Fruit fly (Drosophila melanogaster) whole organism, embryonic: ENCODE measurements around the gene kirre.

Experiments used
- CG11695 ChIP-seq: fragments of 200-800 bp; sonication (Bioruptor generic); IDR thresholded peaks from 3 replicates; pipeline ENCODE4 v1.3.6; 2022; ENCODE audit warnings: missing biosample characterization, missing genetic modification characterization
- CG13123 ChIP-seq: fragments of 200-800 bp; sonication (Bioruptor generic); optimal IDR thresholded peaks from 2 replicates; lab custom pipeline; 2016; ENCODE audit warnings: missing biosample characterization, missing genetic modification characterization
- CG13775 ChIP-seq: fragments of 200-800 bp; sonication (Bioruptor generic); optimal IDR thresholded peaks from 3 replicates; lab custom pipeline; 2017; ENCODE audit warnings: missing biosample characterization, mild to moderate bottlenecking, missing genetic modification characterization
- CG14014 ChIP-seq: fragments of 200-800 bp; sonication (Bioruptor generic); IDR thresholded peaks from 2 replicates; pipeline ENCODE4 v1.3.6; 2022; ENCODE audit warnings: missing biosample characterization, missing genetic modification characterization
- CG1529 ChIP-seq: fragments of 200-800 bp; sonication (Bioruptor generic); optimal IDR thresholded peaks from 3 replicates; lab custom pipeline; 2018; ENCODE audit warnings: missing biosample characterization, missing genetic modification characterization
- CG16779 ChIP-seq: fragments of 200-800 bp; sonication (Bioruptor generic); IDR thresholded peaks from 2 replicates; pipeline ENCODE4 v1.3.6; 2022; ENCODE audit warnings: missing biosample characterization, missing genetic modification characterization
- CG16813 ChIP-seq: fragments of 200-800 bp; sonication (Bioruptor generic); IDR thresholded peaks from 3 replicates; pipeline ENCODE4 v1.3.6; 2022; ENCODE audit warnings: missing biosample characterization, missing genetic modification characterization; ENCODE audit not compliant: partially characterized antibody
- CG18764 ChIP-seq: fragments of 200-800 bp; sonication (Bioruptor generic); optimal IDR thresholded peaks from 3 replicates; lab custom pipeline; 2016; ENCODE audit warnings: missing biosample characterization, missing genetic modification characterization
- CG2202 ChIP-seq: fragments of 200-800 bp; sonication (Bioruptor generic); optimal IDR thresholded peaks from 2 replicates; lab custom pipeline; 2018; ENCODE audit warnings: missing biosample characterization, mild to moderate bottlenecking, missing genetic modification characterization
- CG31365 ChIP-seq: fragments of 200-800 bp; sonication (Bioruptor generic); optimal IDR thresholded peaks from 2 replicates; lab custom pipeline; 2018; ENCODE audit warnings: missing biosample characterization, mild to moderate bottlenecking, missing genetic modification characterization
- CG31388 ChIP-seq: fragments of 200-800 bp; sonication (Bioruptor generic); optimal IDR thresholded peaks from 2 replicates; lab custom pipeline; 2016; ENCODE audit warnings: missing biosample characterization, missing genetic modification characterization
- CG3163 ChIP-seq: fragments of 200-800 bp; sonication (Bioruptor generic); optimal IDR thresholded peaks from 3 replicates; lab custom pipeline; 2016; ENCODE audit warnings: missing biosample characterization, missing genetic modification characterization
- CG42726 ChIP-seq: fragments of 200-800 bp; sonication (Bioruptor generic); IDR thresholded peaks from 2 replicates; pipeline ENCODE4 v1.3.6; 2022; ENCODE audit warnings: missing biosample characterization, missing genetic modification characterization; ENCODE audit not compliant: partially characterized antibody
- CG4360 ChIP-seq: fragments of 200-800 bp; sonication (Bioruptor generic); IDR thresholded peaks from 2 replicates; pipeline ENCODE4 v1.3.6; 2022; ENCODE audit warnings: missing biosample characterization, missing genetic modification characterization
- CG4404 ChIP-seq: fragments of 200-800 bp; sonication (Bioruptor generic); IDR thresholded peaks from 2 replicates; pipeline ENCODE4 v1.3.6; 2022; ENCODE audit warnings: missing biosample characterization, missing genetic modification characterization
- CG4730 ChIP-seq: fragments of 200-800 bp; sonication (Bioruptor generic); IDR thresholded peaks from 2 replicates; pipeline ENCODE4 v1.3.6; 2022; ENCODE audit warnings: missing biosample characterization, missing genetic modification characterization
- CG6272 ChIP-seq: fragments of 200-800 bp; sonication (Bioruptor generic); IDR thresholded peaks from 2 replicates; pipeline ENCODE4 v1.3.6; 2022; ENCODE audit warnings: missing biosample characterization, missing genetic modification characterization
- CG6654 ChIP-seq: fragments of 200-800 bp; sonication (Bioruptor generic); optimal IDR thresholded peaks from 2 replicates; lab custom pipeline; 2017; ENCODE audit warnings: missing biosample characterization, mild to moderate bottlenecking, missing genetic modification characterization
- CG6689 ChIP-seq: fragments of 200-800 bp; sonication (Bioruptor generic); IDR thresholded peaks from 2 replicates; pipeline ENCODE4 v1.3.6; 2022; ENCODE audit warnings: missing biosample characterization, missing genetic modification characterization
- CG7556 ChIP-seq: fragments of 200-800 bp; sonication (Bioruptor generic); optimal IDR thresholded peaks from 2 replicates; lab custom pipeline; 2017; ENCODE audit warnings: missing biosample characterization, mild to moderate bottlenecking, missing genetic modification characterization
- CG8478 ChIP-seq: fragments of >200 bp; optimal IDR thresholded peaks from 2 replicates; lab custom pipeline; 2018
- CG9876 ChIP-seq: fragments of 200-800 bp; sonication (Bioruptor generic); optimal IDR thresholded peaks from 2 replicates; lab custom pipeline; 2016; ENCODE audit warnings: missing biosample characterization, missing genetic modification characterization
- Ets97D ChIP-seq: fragments of 200-800 bp; sonication (Bioruptor generic); optimal IDR thresholded peaks from 3 replicates; lab custom pipeline; 2016; ENCODE audit warnings: missing biosample characterization, missing genetic modification characterization
- Fer1 ChIP-seq: fragments of 200-800 bp; sonication (Bioruptor generic); optimal IDR thresholded peaks from 2 replicates; lab custom pipeline; 2017; ENCODE audit warnings: missing biosample characterization, mild to moderate bottlenecking, missing genetic modification characterization
- GATAe ChIP-seq: fragments of 200-800 bp; sonication (Bioruptor generic); conservative IDR thresholded peaks from 2 replicates; pipeline ENCODE4 v1.3.6; 2022; ENCODE audit warnings: missing biosample characterization, missing genetic modification characterization
- H15 ChIP-seq: fragments of 200-800 bp; sonication (Bioruptor generic); IDR thresholded peaks from 3 replicates; pipeline ENCODE4 v1.3.6; 2022; ENCODE audit warnings: missing biosample characterization, missing genetic modification characterization
- H2.0 ChIP-seq: fragments of 200-800 bp; sonication (Bioruptor generic); IDR thresholded peaks from 2 replicates; pipeline ENCODE4 v1.3.6; 2022; ENCODE audit warnings: missing biosample characterization, missing genetic modification characterization
- Hsf ChIP-seq: fragments of 200-800 bp; sonication (Bioruptor generic); optimal IDR thresholded peaks from 3 replicates; lab custom pipeline; 2016; ENCODE audit warnings: missing biosample characterization, missing genetic modification characterization
- Myb ChIP-seq: fragments of 200-800 bp; sonication (Bioruptor generic); optimal IDR thresholded peaks from 2 replicates; lab custom pipeline; 2016; ENCODE audit warnings: missing biosample characterization, missing genetic modification characterization
- NK7.1 ChIP-seq: fragments of 200-800 bp; sonication (Bioruptor generic); optimal IDR thresholded peaks from 3 replicates; lab custom pipeline; 2016; ENCODE audit warnings: missing biosample characterization, missing genetic modification characterization
- Nf-YA ChIP-seq: fragments of 200-800 bp; sonication (Bioruptor generic); IDR thresholded peaks from 2 replicates; pipeline ENCODE4 v1.3.6; 2022; ENCODE audit warnings: missing biosample characterization, missing genetic modification characterization
- Nf-YB ChIP-seq: fragments of 200-800 bp; sonication (Bioruptor generic); optimal IDR thresholded peaks from 3 replicates; lab custom pipeline; 2019; ENCODE audit warnings: missing biosample characterization, mild to moderate bottlenecking, missing genetic modification characterization, moderate library complexity
- Usf ChIP-seq: fragments of 200-800 bp; sonication (Bioruptor generic); optimal IDR thresholded peaks from 2 replicates; lab custom pipeline; 2017; ENCODE audit warnings: missing genotype, missing biosample characterization, missing genetic modification characterization
- amos ChIP-seq: fragments of 200-800 bp; sonication (Bioruptor generic); IDR thresholded peaks from 2 replicates; pipeline ENCODE4 v1.3.6; 2022; ENCODE audit warnings: missing biosample characterization, missing genetic modification characterization; ENCODE audit not compliant: partially characterized antibody
- chif ChIP-seq, 2 experiments: fragments of 200-800 bp; sonication (Bioruptor generic); optimal IDR thresholded peaks; 3 replicates each; lab custom pipeline; 2016; ENCODE audit warnings: missing biosample characterization in 2 of 2, missing genetic modification characterization in 2 of 2
- chinmo ChIP-seq: fragments of 200-800 bp; sonication (Bioruptor generic); IDR thresholded peaks from 4 replicates; pipeline ENCODE4 v1.3.6; 2022; ENCODE audit warnings: missing biosample characterization, missing genetic modification characterization; ENCODE audit not compliant: partially characterized antibody
- croc ChIP-seq: fragments of 200-800 bp; sonication (Bioruptor generic); conservative IDR thresholded peaks from 3 replicates; pipeline ENCODE4 v1.3.6; 2022; ENCODE audit warnings: missing biosample characterization, missing genetic modification characterization
- da ChIP-seq: fragments of 200-800 bp; sonication (Bioruptor generic); optimal IDR thresholded peaks from 2 replicates; lab custom pipeline; 2016; ENCODE audit warnings: missing biosample characterization, missing genetic modification characterization
- dpn ChIP-seq, 2 experiments: fragments of 200-800 bp; sonication (Bioruptor generic); optimal IDR thresholded peaks; 3 replicates each; lab custom pipeline; 2016; ENCODE audit warnings: missing biosample characterization in 2 of 2, missing genetic modification characterization in 2 of 2
- eve ChIP-seq, 2 experiments: fragments of >200 bp; optimal IDR thresholded peaks; 2 replicates each; lab custom pipeline; 2017; ENCODE audit warnings: missing biosample characterization in 2 of 2, missing genetic modification characterization in 2 of 2
- fu2 ChIP-seq: fragments of 200-800 bp; sonication (Bioruptor generic); optimal IDR thresholded peaks from 2 replicates; lab custom pipeline; 2016; ENCODE audit warnings: missing biosample characterization, missing genetic modification characterization
- gem ChIP-seq: fragments of 200-800 bp; sonication (Bioruptor generic); optimal IDR thresholded peaks from 2 replicates; lab custom pipeline; 2019; ENCODE audit warnings: missing biosample characterization, mild to moderate bottlenecking, missing genetic modification characterization, moderate library complexity
- h ChIP-seq: fragments of >200 bp; optimal IDR thresholded peaks from 2 replicates; lab custom pipeline; 2017
- insv ChIP-seq, 2 experiments: fragments of 200-800 bp; sonication (Bioruptor generic); optimal IDR thresholded peaks; 3 replicates each; lab custom pipeline; 2016 to 2018; ENCODE audit warnings: missing biosample characterization in 2 of 2, missing genetic modification characterization in 2 of 2
- jumu ChIP-seq: fragments of 200-800 bp; sonication (Bioruptor generic); optimal IDR thresholded peaks from 3 replicates; lab custom pipeline; 2016; ENCODE audit warnings: missing biosample characterization, missing genetic modification characterization
- kni ChIP-seq: fragments of 200-800 bp; sonication (Bioruptor generic); optimal IDR thresholded peaks from 3 replicates; lab custom pipeline; 2017; ENCODE audit warnings: mild to moderate bottlenecking, missing biosample characterization, missing genetic modification reagents, missing genetic modification characterization
- nau ChIP-seq: fragments of 200-800 bp; sonication (Bioruptor generic); optimal IDR thresholded peaks from 3 replicates; lab custom pipeline; 2017; ENCODE audit warnings: missing biosample characterization, mild to moderate bottlenecking, missing genetic modification characterization, missing genetic modification reagents
- pros ChIP-seq: fragments of 200-800 bp; sonication (Bioruptor generic); optimal IDR thresholded peaks from 3 replicates; lab custom pipeline; 2019; ENCODE audit warnings: missing biosample characterization, mild to moderate bottlenecking, missing genetic modification characterization, moderate library complexity
- pzg ChIP-seq: fragments of 200-800 bp; sonication (Bioruptor generic); optimal IDR thresholded peaks from 3 replicates; lab custom pipeline; 2018; ENCODE audit warnings: missing biosample characterization, mild to moderate bottlenecking, missing genetic modification characterization, moderate library complexity
- so ChIP-seq: fragments of 200-800 bp; sonication (Bioruptor generic); IDR thresholded peaks from 3 replicates; pipeline ENCODE4 v1.3.6; 2022; ENCODE audit warnings: missing biosample characterization, missing genetic modification characterization
- tna ChIP-seq: fragments of 200-800 bp; sonication (Bioruptor generic); IDR thresholded peaks from 2 replicates; pipeline ENCODE4 v1.3.6; 2022; ENCODE audit warnings: missing biosample characterization, missing genetic modification characterization; ENCODE audit not compliant: partially characterized antibody
- usp ChIP-seq: fragments of >200 bp; optimal IDR thresholded peaks from 2 replicates; lab custom pipeline; 2017; ENCODE audit warnings: missing biosample characterization, missing genetic modification characterization

The kirre gene

DNA sequence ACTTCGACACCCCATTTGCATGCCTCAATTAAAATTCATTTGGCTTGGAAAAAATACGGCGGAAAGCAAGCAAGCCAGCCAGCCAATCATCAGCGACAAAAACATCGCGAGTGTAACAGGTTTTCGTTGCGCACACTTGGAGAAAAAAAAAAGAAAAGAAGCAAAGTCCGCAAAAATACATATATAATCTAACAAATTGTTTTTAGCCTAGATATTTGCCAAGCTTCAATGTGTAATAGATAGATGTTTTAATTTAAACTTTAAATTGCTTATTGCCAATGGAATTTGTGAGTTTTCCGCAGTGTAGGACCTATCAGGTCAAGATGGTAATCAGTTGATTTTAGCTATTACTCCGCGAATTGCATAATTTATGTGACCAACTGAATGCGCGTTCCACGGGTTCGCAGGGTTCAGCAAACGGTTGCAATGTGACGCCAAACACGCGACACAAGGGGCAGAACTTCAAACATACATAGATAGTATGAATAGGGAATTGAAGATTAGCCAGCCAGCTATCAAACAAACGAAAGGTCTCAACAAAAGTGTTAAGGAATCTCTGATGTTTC, 46.5 kb downstream of the kirre start (continued):
- no peak for TF ChIP-seq pros (GFP tag; lab: Kevin White, UChicago)
- TF ChIP-seq insv (GFP tag; optimal IDR thresholded peaks at IDR 0.05; lab: Kevin White, UChicago), result no peak
- TF ChIP-seq croc (GFP tag; lab: Robert Waterston, UW), result peak; percentile 70
- TF ChIP-seq CG4360 (GFP tag; lab: Robert Waterston, UW), result peak; percentile 51
- TF ChIP-seq CG16813 (GFP tag; lab: Robert Waterston, UW), result no peak
- TF ChIP-seq so (GFP tag; lab: Robert Waterston, UW), result peak; percentile 90
- TF ChIP-seq Nf-YB (GFP tag; lab: Kevin White, UChicago), result peak; percentile 76
- TF ChIP-seq kni (GFP tag; lab: Kevin White, UChicago), result no peak
- peak; percentile 81 for TF ChIP-seq CG18764 (GFP tag; lab: Kevin White, UChicago)
- no peak for TF ChIP-seq usp (GFP tag; lab: Kevin White, UChicago)
- peak; percentile 92 for TF ChIP-seq gem (tag; lab: Kevin White, UChicago)
- no peak for TF ChIP-seq CG8478 (lab: Kevin White, UChicago)
- peak; percentile 83 for TF ChIP-seq jumu (GFP tag; lab: Kevin White, UChicago)
- TF ChIP-seq CG6654 (GFP tag; lab: Kevin White, UChicago), result peak; percentile 43
- TF ChIP-seq CG9876 (GFP tag; lab: Kevin White, UChicago), result peak; percentile 81
- peak; percentile 64 for TF ChIP-seq CG3163
- TF ChIP-seq NK7.1 (GFP tag; lab: Kevin White, UChicago), result peak; percentile 68
- peak; percentile 67 for TF ChIP-seq CG31388 (GFP tag; lab: Kevin White, UChicago)
- TF ChIP-seq CG11695 (GFP tag; lab: Robert Waterston, UW), result peak; percentile 92
- TF ChIP-seq chif (GFP tag; optimal IDR thresholded peaks at IDR 0.05; lab: Kevin White, UChicago), result peak; percentile 85 to 89
- TF ChIP-seq Fer1 (GFP tag; lab: Kevin White, UChicago), result peak; percentile 89
- TF ChIP-seq da (GFP tag; lab: Kevin White, UChicago), result peak; percentile 61
- TF ChIP-seq pzg (GFP tag; lab: Kevin White, UChicago), result peak; percentile 5
- peak; percentile 78 for TF ChIP-seq CG13123 (GFP tag; lab: Kevin White, UChicago)
- TF ChIP-seq CG42726 (GFP tag; lab: Robert Waterston, UW), result no peak
- TF ChIP-seq CG13775, result peak; percentile 76
- peak; percentile 60 for TF ChIP-seq Ets97D (GFP tag; lab: Kevin White, UChicago)
- peak; percentile 76 for TF ChIP-seq CG4404 (GFP tag; lab: Robert Waterston, UW)
- TF ChIP-seq H2.0 (GFP tag; lab: Robert Waterston, UW), result peak; percentile 89
- peak; percentile 72 for TF ChIP-seq fu2 (GFP tag; lab: Kevin White, UChicago)
- TF ChIP-seq H15 (GFP tag; lab: Robert Waterston, UW), result peak; percentile 90
- TF ChIP-seq chinmo, result no peak
- TF ChIP-seq CG14014 (GFP tag; lab: Robert Waterston, UW), result peak; percentile 93
- TF ChIP-seq CG6689 (GFP tag; lab: Robert Waterston, UW), result peak; percentile 91
- TF ChIP-seq CG7556 (GFP tag; lab: Kevin White, UChicago), result peak; percentile 59
- TF ChIP-seq Usf (GFP tag; lab: Kevin White, UChicago), result peak; percentile 35
- peak; percentile 89 for TF ChIP-seq CG16779 (GFP tag; lab: Robert Waterston, UW)
- peak; percentile 87 to 89 for TF ChIP-seq dpn (GFP tag; optimal IDR thresholded peaks at IDR 0.05; lab: Kevin White, UChicago)
- TF ChIP-seq nau (GFP tag; lab: Kevin White, UChicago), result peak; percentile 68
- TF ChIP-seq amos (GFP tag; lab: Robert Waterston, UW), result no peak
- peak in 1 of 2 experiments; percentile 88 for TF ChIP-seq eve (GFP tag; optimal IDR thresholded peaks at IDR 0.05; lab: Kevin White, UChicago)
- peak; percentile 63 for TF ChIP-seq Myb
- TF ChIP-seq CG31365 (tag; lab: Kevin White, UChicago), result peak; percentile 55
- peak; percentile 91 for TF ChIP-seq Hsf
- peak; percentile 78 for TF ChIP-seq GATAe (GFP tag; lab: Robert Waterston, UW)
- TF ChIP-seq h (lab: Kevin White, UChicago), result no peak
- TF ChIP-seq CG1529 (GFP tag; lab: Kevin White, UChicago), result peak; percentile 50
- TF ChIP-seq tna (GFP tag; lab: Robert Waterston, UW), result no peak
- peak; percentile 86 for TF ChIP-seq Nf-YA (GFP tag; lab: Robert Waterston, UW)
- peak; percentile 89 for TF ChIP-seq CG4730
- TF ChIP-seq CG6272 (GFP tag; lab: Robert Waterston, UW), result peak; percentile 85
- peak; percentile 2 for TF ChIP-seq CG2202 (tag; lab: Kevin White, UChicago)
